Fruit fly (Drosophila melanogaster) whole organism, prepupa: ENCODE results near the gene Naa40.

Source experiments
- Blimp-1 ChIP-seq: fragments of 200-800 bp; sonication (Bioruptor generic); optimal IDR thresholded peaks from 3 replicates; lab custom pipeline; 2017; ENCODE audit warnings: missing biosample characterization, missing genetic modification characterization, mild to moderate bottlenecking, moderate library complexity, missing genetic modification reagents
- CG6808 ChIP-seq: fragments of 200-800 bp; sonication (Bioruptor generic); optimal IDR thresholded peaks from 3 replicates; lab custom pipeline; 2017; ENCODE audit warnings: missing biosample characterization, missing genetic modification characterization, mild to moderate bottlenecking, moderate library complexity, missing genetic modification reagents
- Ets96B ChIP-seq: fragments of 200-800 bp; optimal IDR thresholded peaks from 2 replicates; lab custom pipeline; 2019; ENCODE audit warnings: missing biosample characterization, mild to moderate bottlenecking, missing genetic modification characterization, moderate library complexity
- dac ChIP-seq: fragments of 200-800 bp; sonication (Bioruptor generic); optimal IDR thresholded peaks from 2 replicates; lab custom pipeline; 2017; ENCODE audit warnings: missing biosample characterization, mild to moderate bottlenecking, missing genetic modification characterization
- spab ChIP-seq: fragments of 200-800 bp; sonication (Bioruptor generic); optimal IDR thresholded peaks from 2 replicates; lab custom pipeline; 2017; ENCODE audit warnings: missing biosample characterization, mild to moderate bottlenecking, missing genetic modification characterization, missing genetic modification reagents

DNA sequence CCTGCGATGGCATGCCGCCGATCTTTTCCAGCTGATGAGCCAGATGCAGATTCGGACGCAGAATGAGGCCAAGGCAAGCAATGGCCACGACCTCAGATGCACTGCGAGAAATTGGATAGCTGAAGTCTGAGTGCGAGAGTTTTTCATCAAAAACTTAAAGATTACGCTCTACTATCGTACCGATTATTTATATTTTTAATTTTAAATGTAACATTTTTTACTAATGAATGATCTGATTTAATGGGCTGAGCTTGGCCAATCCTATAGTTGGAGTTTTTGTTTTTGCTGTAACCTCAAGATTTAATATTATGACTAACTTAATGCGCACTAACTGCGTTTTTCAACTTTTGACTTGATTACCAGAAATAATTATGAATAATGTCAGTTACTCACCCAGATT, 37.5 kb upstream of the Naa40 start:
- TF ChIP-seq dac (GFP tag; lab: Kevin White, UChicago) (no peak), spab (peak; percentile 29), CG6808 (GFP tag; lab: Kevin White, UChicago) (peak; percentile 38), Ets96B (tag; lab: Kevin White, UChicago) (peak; percentile 39), Blimp-1 (GFP tag; lab: Kevin White, UChicago) (peak; percentile 7)
